Worm (Caenorhabditis elegans) whole organism, midembryonic: ENCODE measurements around the gene C45G9.2.

Source experiments
- T22C8.4 ChIP-seq: fragments of 200-800 bp; sonication (Bioruptor generic); IDR thresholded peaks from 2 replicates; pipeline ENCODE4 v1.3.6; 2022; ENCODE audit warnings: missing genetic modification characterization, missing compliant biosample characterization
- cog-1 ChIP-seq: sonication (generic microtip); optimal IDR thresholded peaks from 2 replicates; lab custom pipeline; 2016; ENCODE audit warnings: missing genetic modification characterization, missing compliant biosample characterization
- flt-1 ChIP-seq: fragments of 200-800 bp; sonication (Bioruptor generic); IDR thresholded peaks from 2 replicates; pipeline ENCODE4 v1.3.6; 2022; ENCODE audit warnings: missing genetic modification characterization, missing compliant biosample characterization
- klf-2 ChIP-seq: fragments of 200-800 bp; sonication (Bioruptor generic); conservative IDR thresholded peaks from 2 replicates; pipeline ENCODE4 v1.3.6; 2022; ENCODE audit warnings: missing genetic modification reagents, missing genetic modification characterization, missing compliant biosample characterization
- med-1 ChIP-seq: sonication (generic microtip); optimal IDR thresholded peaks from 2 replicates; lab custom pipeline; 2017; ENCODE audit warnings: missing genetic modification characterization, mild to moderate bottlenecking, missing compliant biosample characterization, antibody characterized with exemption, missing genetic modification reagents; ENCODE audit not compliant: insufficient read depth
- ref-1 ChIP-seq: fragments of 200-800 bp; sonication (Bioruptor generic); conservative IDR thresholded peaks from 2 replicates; pipeline ENCODE4 v1.3.6; 2022; ENCODE audit warnings: missing genetic modification reagents, missing genetic modification characterization, missing compliant biosample characterization
- tab-1 ChIP-seq: fragments of 200-800 bp; sonication (Bioruptor generic); IDR thresholded peaks from 2 replicates; pipeline ENCODE4 v1.3.6; 2022; ENCODE audit warnings: missing genetic modification characterization, missing compliant biosample characterization
- ztf-23 ChIP-seq: fragments of 200-800 bp; sonication (Bioruptor generic); IDR thresholded peaks from 2 replicates; pipeline ENCODE4 v1.3.6; 2022; ENCODE audit warnings: missing genetic modification reagents, missing genetic modification characterization, missing compliant biosample characterization
- ztf-29 ChIP-seq: fragments of 200-800 bp; sonication (Bioruptor generic); IDR thresholded peaks from 2 replicates; pipeline ENCODE4 v1.3.6; 2022; ENCODE audit warnings: missing genetic modification reagents, missing genetic modification characterization, missing compliant biosample characterization

C45G9.2 gene

ce11 chrIII:5071509-5071908 is 2.6 kb downstream of the C45G9.2 start, which contains the start of gene C45G9.12:
C45G9.12 (minus strand) TSS chrIII:5071609.
- TF ChIP-seq flt-1 (GFP tag; lab: Robert Waterston, UW) (no peak), ref-1 (GFP tag; lab: Robert Waterston, UW) (no peak), ztf-23 (no peak), tab-1 (GFP tag; lab: Robert Waterston, UW) (no peak), T22C8.4 (GFP tag; lab: Robert Waterston, UW) (no peak), ztf-29 (no peak), med-1 (GFP tag; lab: Kevin White, UChicago) (no peak), cog-1 (tag; lab: Kevin White, UChicago) (no peak), klf-2 (GFP tag; lab: Robert Waterston, UW) (no peak)

ce11 chrIII:5074398-5074797 is 5.5 kb downstream of the C45G9.2 start, which contains the start of gene ttbk-6:
ttbk-6 (plus strand) TSS chrIII:5074698.
- TF ChIP-seq flt-1 (GFP tag; lab: Robert Waterston, UW) (no peak), ref-1 (GFP tag; lab: Robert Waterston, UW) (no peak)

- TF ChIP-seq cog-1 (tag; lab: Kevin White, UChicago) (no peak), med-1 (GFP tag; lab: Kevin White, UChicago) (no peak), T22C8.4 (GFP tag; lab: Robert Waterston, UW) (no peak), ref-1 (GFP tag; lab: Robert Waterston, UW) (no peak), tab-1 (GFP tag; lab: Robert Waterston, UW) (no peak), ztf-23 (no peak), klf-2 (GFP tag; lab: Robert Waterston, UW) (no peak), ztf-29 (no peak), flt-1 (GFP tag; lab: Robert Waterston, UW) (no peak)
Observed at ce11 chrIII:5076569-5076968, 7.7 kb downstream of the C45G9.2 start.

- TF ChIP-seq cog-1 (tag; lab: Kevin White, UChicago) (no peak), ref-1 (GFP tag; lab: Robert Waterston, UW) (no peak), T22C8.4 (GFP tag; lab: Robert Waterston, UW) (no peak), med-1 (GFP tag; lab: Kevin White, UChicago) (no peak), tab-1 (GFP tag; lab: Robert Waterston, UW) (no peak), flt-1 (GFP tag; lab: Robert Waterston, UW) (no peak), klf-2 (GFP tag; lab: Robert Waterston, UW) (no peak), ztf-29 (no peak), ztf-23 (no peak)
Observed at ce11 chrIII:5077150-5077814, 8.4 kb downstream of the C45G9.2 start, which contains the start of gene alh-1. alh-1 (plus strand) TSS chrIII:5077764.

ce11 chrIII:5078062-5078461 is 9.2 kb downstream of the C45G9.2 start:
- TF ChIP-seq tab-1 (GFP tag; lab: Robert Waterston, UW) (no peak), klf-2 (GFP tag; lab: Robert Waterston, UW) (no peak), ref-1 (GFP tag; lab: Robert Waterston, UW) (no peak), T22C8.4 (GFP tag; lab: Robert Waterston, UW) (no peak), ztf-29 (no peak), med-1 (GFP tag; lab: Kevin White, UChicago) (no peak), flt-1 (GFP tag; lab: Robert Waterston, UW) (no peak), cog-1 (tag; lab: Kevin White, UChicago) (no peak), ztf-23 (no peak)

- TF ChIP-seq tab-1 (GFP tag; lab: Robert Waterston, UW) (peak; percentile 85), ref-1 (GFP tag; lab: Robert Waterston, UW) (peak; percentile 62), klf-2 (GFP tag; lab: Robert Waterston, UW) (peak; percentile 74), ztf-29 (peak; percentile 68), ztf-23 (peak; percentile 78), med-1 (GFP tag; lab: Kevin White, UChicago) (peak; percentile 15), T22C8.4 (GFP tag; lab: Robert Waterston, UW) (peak; percentile 73), cog-1 (tag; lab: Kevin White, UChicago) (peak; percentile 79), flt-1 (GFP tag; lab: Robert Waterston, UW) (peak; percentile 90)
Observed at ce11 chrIII:5080700-5081572, 12.1 kb downstream of the C45G9.2 start.

ce11 chrIII:5081573-5081823 is 12.6 kb downstream of the C45G9.2 start, which contains the start of gene cox-6A:
cox-6A (plus strand) TSS chrIII:5081724.
- TF ChIP-seq ztf-23: no peak
- no peak for TF ChIP-seq tab-1 (GFP tag; lab: Robert Waterston, UW)
- no peak for TF ChIP-seq cog-1 (tag; lab: Kevin White, UChicago)
- TF ChIP-seq T22C8.4 (GFP tag; lab: Robert Waterston, UW): no peak
- no peak for TF ChIP-seq ztf-29
- TF ChIP-seq med-1 (GFP tag; lab: Kevin White, UChicago): no peak
- no peak for TF ChIP-seq ref-1 (GFP tag; lab: Robert Waterston, UW)
- TF ChIP-seq klf-2 (GFP tag; lab: Robert Waterston, UW): no peak
- TF ChIP-seq flt-1 (GFP tag; lab: Robert Waterston, UW): no peak

ce11 chrIII:5083304-5083703 is 14.4 kb downstream of the C45G9.2 start:
- TF ChIP-seq ztf-23 (no peak), cog-1 (tag; lab: Kevin White, UChicago) (no peak), flt-1 (GFP tag; lab: Robert Waterston, UW) (no peak), ztf-29 (no peak), med-1 (GFP tag; lab: Kevin White, UChicago) (no peak), ref-1 (GFP tag; lab: Robert Waterston, UW) (no peak), klf-2 (GFP tag; lab: Robert Waterston, UW) (no peak), T22C8.4 (GFP tag; lab: Robert Waterston, UW) (no peak)
